Worm (Caenorhabditis elegans): ENCODE results near the gene F21C10.13.

F21C10.13 gene

ce11 chrV:9122004-9122403, at the start of gene F21C10.13:
Gene F21C10.13 (plus strand): TSS chrV:9122304.
- TF ChIP-seq snpc-4 (tag; optimal IDR thresholded peaks at IDR 0.05) (no peak), Y75B8A.6 (GFP tag; IDR thresholded peaks at IDR 0.05) (no peak), vab-7 (GFP tag; IDR thresholded peaks at IDR 0.05) (no peak), nhr-111 (GFP tag; optimal IDR thresholded peaks at IDR 0.05) (no peak), aha-1 (tag) (no peak), T20F7.1 (GFP tag; optimal IDR thresholded peaks at IDR 0.05) (no peak)

ce11 chrV:9073322-9074038, 48.6 kb upstream of the F21C10.13 start, which contains the start of gene oac-50:
Gene oac-50 (minus strand): TSS chrV:9073540.
- TF ChIP-seq unc-62 (GFP tag; optimal IDR thresholded peaks at IDR 0.05 in 1 of 2) (peak in 1 of 2 experiments; percentile 96), unc-62 (tag; optimal IDR thresholded peaks at IDR 0.05) (no peak), hlh-30 (tag; optimal IDR thresholded peaks at IDR 0.05; ENCODE audit: insufficient read depth) (peak; percentile 31), sdz-12 (GFP tag; optimal IDR thresholded peaks at IDR 0.05) (no peak), dmd-6 (GFP tag; IDR thresholded peaks at IDR 0.05) (peak; percentile 28; the same call in 1 of the 2 replicates), dve-1 (tag; optimal IDR thresholded peaks at IDR 0.05; ENCODE audit: insufficient read depth) (peak; percentile 46), zfp-3 (GFP tag; conservative IDR thresholded peaks at IDR 0.05) (no peak), daf-16 (GFP tag; optimal IDR thresholded peaks at IDR 0.05) (no peak), daf-16 (tag; optimal IDR thresholded peaks at IDR 0.05) (peak; percentile 39)

- TF ChIP-seq zfp-3 (GFP tag; conservative IDR thresholded peaks at IDR 0.05) (peak; percentile 4; the same call in 1 of the 2 replicates), php-3 (GFP tag; IDR thresholded peaks at IDR 0.05) (peak; percentile 76), lin-29 (GFP tag; IDR thresholded peaks at IDR 0.05) (no peak), fos-1 (tag; optimal IDR thresholded peaks at IDR 0.05) (peak; percentile 80), unc-62 (GFP tag; optimal IDR thresholded peaks at IDR 0.05 in 1 of 2) (peak in 1 of 2 experiments; percentile 66), unc-62 (tag; optimal IDR thresholded peaks at IDR 0.05) (no peak), nhr-48 (tag; optimal IDR thresholded peaks at IDR 0.05) (peak; percentile 31), ces-1 (GFP tag; optimal IDR thresholded peaks at IDR 0.05) (no peak), ceh-32 (tag; optimal IDR thresholded peaks at IDR 0.05; ENCODE audit: poor library complexity) (no peak), ceh-82 (tag; optimal IDR thresholded peaks at IDR 0.05) (no peak), nhr-77 (tag; optimal IDR thresholded peaks at IDR 0.05) (peak; percentile 87), lsy-2 (tag; optimal IDR thresholded peaks at IDR 0.05) (peak; percentile 16 to 27), ceh-44 (GFP tag; IDR thresholded peaks at IDR 0.05) (no peak), hif-1 (tag; optimal IDR thresholded peaks at IDR 0.05) (peak in 1 of 2 experiments; percentile 40), ceh-28 (tag; optimal IDR thresholded peaks at IDR 0.05) (no peak), pha-4 (GFP tag; IDR thresholded peaks at IDR 0.05) (0 out of 2 replicates have a peak, but pooled peaks have one; percentile 6), pha-4 (tag; optimal IDR thresholded peaks at IDR 0.05) (no peak), daf-16 (GFP tag; optimal IDR thresholded peaks at IDR 0.05) (no peak), daf-16 (tag; optimal IDR thresholded peaks at IDR 0.05) (peak; percentile 95), skn-1 (tag; optimal IDR thresholded peaks at IDR 0.05) (no peak), ZK546.5 (tag; optimal IDR thresholded peaks at IDR 0.05) (no peak), nhr-28 (tag; optimal IDR thresholded peaks at IDR 0.05) (peak; percentile 68), dve-1 (tag; optimal IDR thresholded peaks at IDR 0.05; ENCODE audit: insufficient read depth) (peak; percentile 68), dmd-6 (GFP tag; IDR thresholded peaks at IDR 0.05) (peak; percentile 34; the same call in 1 of the 2 replicates), dmd-9 (GFP tag; IDR thresholded peaks at IDR 0.05) (no peak), rbr-2 (tag; optimal IDR thresholded peaks at IDR 0.05) (no peak), hlh-30 (tag; optimal IDR thresholded peaks at IDR 0.05; ENCODE audit: insufficient read depth) (peak; percentile 53), unc-130 (GFP tag; optimal IDR thresholded peaks at IDR 0.05) (no peak), aha-1 (tag) (peak; percentile 96), nhr-10 (tag; optimal IDR thresholded peaks at IDR 0.05) (peak; percentile 41), T26A8.4 (GFP tag; IDR thresholded peaks at IDR 0.05) (no peak), mep-1 (tag; optimal IDR thresholded peaks at IDR 0.05) (peak; percentile 59), mdl-1 (tag; optimal IDR thresholded peaks at IDR 0.05) (peak in 1 of 2 experiments; percentile 49), hlh-11 (tag; optimal IDR thresholded peaks at IDR 0.05) (peak; percentile 66)
Observed at ce11 chrV:9074360-9074834, 47.7 kb upstream of the F21C10.13 start.
